Fruit fly (Drosophila melanogaster) whole organism, wandering third instar larva: ENCODE results near the gene CG13386.

Source experiments
- Abd-B ChIP-seq: fragments of >200 bp; optimal IDR thresholded peaks from 2 replicates; lab custom pipeline; 2017; ENCODE audit warnings: missing biosample characterization, missing genetic modification characterization
- CG32264 ChIP-seq: fragments of 200-800 bp; sonication (Bioruptor generic); optimal IDR thresholded peaks from 2 replicates; lab custom pipeline; 2016; ENCODE audit warnings: missing biosample characterization, missing genetic modification characterization
- CG9705 ChIP-seq: fragments of 200-800 bp; sonication (Bioruptor generic); optimal IDR thresholded peaks from 2 replicates; lab custom pipeline; 2018; ENCODE audit warnings: missing biosample characterization, mild to moderate bottlenecking, missing genetic modification characterization
- CrebA ChIP-seq: fragments of 200-800 bp; sonication (Bioruptor generic); optimal IDR thresholded peaks from 2 replicates; lab custom pipeline; 2016; ENCODE audit warnings: missing biosample characterization, mild to moderate bottlenecking, missing genetic modification characterization, borderline replicate concordance
- Dfd ChIP-seq: fragments of >200 bp; optimal IDR thresholded peaks from 2 replicates; lab custom pipeline; 2017; ENCODE audit warnings: missing biosample characterization, missing genetic modification characterization
- Dif ChIP-seq: fragments of 200-275, 200-300 bp; sonication (Bioruptor generic); optimal IDR thresholded peaks from 2 replicates; lab custom pipeline; 2018; ENCODE audit warnings: missing biosample characterization, missing genetic modification characterization; ENCODE audit not compliant: partially characterized antibody
- GATAd ChIP-seq: sonication (Bioruptor generic); optimal IDR thresholded peaks from 2 replicates; lab custom pipeline; 2016; ENCODE audit warnings: missing biosample characterization, missing genetic modification characterization
- HLH106 ChIP-seq: fragments of 200-800 bp; optimal IDR thresholded peaks from 3 replicates; lab custom pipeline; 2019; ENCODE audit warnings: missing biosample characterization, mild to moderate bottlenecking, missing genetic modification characterization, moderate library complexity
- Hnf4 ChIP-seq: fragments of 200-800 bp; sonication (Bioruptor generic); optimal IDR thresholded peaks from 2 replicates; lab custom pipeline; 2016; ENCODE audit warnings: missing biosample characterization, mild to moderate bottlenecking, missing genetic modification characterization
- Hr78 ChIP-seq: fragments of >200 bp; optimal IDR thresholded peaks from 2 replicates; lab custom pipeline; 2017; ENCODE audit warnings: missing biosample characterization, missing genetic modification characterization
- Hr83 ChIP-seq: fragments of 200-300 bp; sonication (Bioruptor generic); optimal IDR thresholded peaks from 2 replicates; lab custom pipeline; 2016; ENCODE audit warnings: missing biosample characterization, mild to moderate bottlenecking, missing genetic modification characterization, moderate library complexity; ENCODE audit not compliant: poor library complexity, severe bottlenecking
- Jra ChIP-seq: sonication (Bioruptor generic); optimal IDR thresholded peaks from 2 replicates; lab custom pipeline; 2016; ENCODE audit warnings: missing biosample characterization, missing genetic modification characterization
- Mio ChIP-seq: sonication (Bioruptor generic); optimal IDR thresholded peaks from 2 replicates; lab custom pipeline; 2016; ENCODE audit warnings: missing biosample characterization, missing genetic modification characterization
- Myc ChIP-seq: fragments of >200 bp; optimal IDR thresholded peaks from 2 replicates; lab custom pipeline; 2017
- N ChIP-seq: fragments of >200 bp; optimal IDR thresholded peaks from 2 replicates; lab custom pipeline; 2018; ENCODE audit warnings: missing biosample characterization, missing external identifiers, missing genetic modification characterization
- OdsH ChIP-seq: fragments of 200-800 bp; sonication (Bioruptor generic); optimal IDR thresholded peaks from 2 replicates; lab custom pipeline; 2016; ENCODE audit warnings: missing biosample characterization, mild to moderate bottlenecking, missing genetic modification characterization
- Rel ChIP-seq, 2 experiments: fragments of 200-800 bp; sonication (Bioruptor generic) in 1 of 2; optimal IDR thresholded peaks; 2 replicates in 1 of 2; 3 replicates in 1 of 2; lab custom pipeline; 2016 to 2019; ENCODE audit warnings: mild to moderate bottlenecking in 2 of 2, missing biosample characterization in 2 of 2, missing genetic modification characterization in 2 of 2, moderate library complexity in 1 of 2
- Sp1 ChIP-seq: fragments of 200-800 bp; sonication (Bioruptor generic); optimal IDR thresholded peaks from 3 replicates; lab custom pipeline; 2019; ENCODE audit warnings: missing biosample characterization, mild to moderate bottlenecking, missing genetic modification characterization, moderate library complexity
- Vsx2 ChIP-seq: fragments of 200-300, 225-300 bp; sonication (Bioruptor generic); optimal IDR thresholded peaks from 2 replicates; lab custom pipeline; 2018; ENCODE audit warnings: missing biosample characterization, missing genetic modification characterization; ENCODE audit not compliant: partially characterized antibody
- br ChIP-seq: fragments of 200-800 bp; sonication (Bioruptor generic); optimal IDR thresholded peaks from 2 replicates; lab custom pipeline; 2016; ENCODE audit warnings: missing biosample characterization, missing genetic modification characterization
- brk ChIP-seq: fragments of 200-800 bp; sonication (Bioruptor generic); optimal IDR thresholded peaks from 2 replicates; lab custom pipeline; 2016; ENCODE audit warnings: missing biosample characterization, mild to moderate bottlenecking, missing genetic modification characterization
- dl ChIP-seq, 2 experiments: fragments of 175-275, 200-275 bp in 1 of 2; fragments of 200-275 bp in 1 of 2; sonication (Bioruptor generic); optimal IDR thresholded peaks; lab custom pipeline; 2018; ENCODE audit warnings: mild to moderate bottlenecking in 2 of 2, missing biosample characterization in 2 of 2, missing genetic modification characterization in 2 of 2, moderate library complexity in 2 of 2; ENCODE audit not compliant: partially characterized antibody in 2 of 2, insufficient read depth in 1 of 2
- dmrt93B ChIP-seq: fragments of 200-800 bp; sonication (Bioruptor generic); optimal IDR thresholded peaks from 2 replicates; lab custom pipeline; 2018; ENCODE audit warnings: missing biosample characterization, mild to moderate bottlenecking, missing genetic modification characterization
- dsf ChIP-seq: sonication (Bioruptor generic); optimal IDR thresholded peaks from 2 replicates; lab custom pipeline; 2016; ENCODE audit warnings: missing biosample characterization, missing genetic modification characterization, borderline replicate concordance
- ey ChIP-seq: fragments of 200-800 bp; sonication (Bioruptor generic); optimal IDR thresholded peaks from 2 replicates; lab custom pipeline; 2016; ENCODE audit warnings: missing biosample characterization, missing genetic modification characterization
- foxo ChIP-seq, 2 experiments: fragments of 200-800 bp; sonication (Bioruptor generic); optimal IDR thresholded peaks; 2 replicates in 1 of 2; 3 replicates in 1 of 2; lab custom pipeline; 2016 to 2017; ENCODE audit warnings: missing biosample characterization in 2 of 2, missing genetic modification characterization in 2 of 2
- fru ChIP-seq: fragments of 200-800 bp; sonication (Bioruptor generic); optimal IDR thresholded peaks from 3 replicates; lab custom pipeline; 2016; ENCODE audit warnings: missing biosample characterization, mild to moderate bottlenecking, missing genetic modification characterization
- h ChIP-seq: fragments of 200-800 bp; sonication (Bioruptor generic); optimal IDR thresholded peaks from 3 replicates; lab custom pipeline; 2016; ENCODE audit warnings: missing biosample characterization, mild to moderate bottlenecking, missing genetic modification characterization
- jim ChIP-seq: fragments of 175-275, 200-325 bp; sonication (Bioruptor generic); optimal IDR thresholded peaks from 2 replicates; lab custom pipeline; 2016; ENCODE audit warnings: missing biosample characterization, mild to moderate bottlenecking, missing genetic modification characterization
- lola ChIP-seq: fragments of >200 bp; optimal IDR thresholded peaks from 2 replicates; lab custom pipeline; 2017; ENCODE audit warnings: missing biosample characterization, missing genetic modification characterization
- pan ChIP-seq: fragments of >200 bp; optimal IDR thresholded peaks from 2 replicates; lab custom pipeline; 2017
- psq ChIP-seq: fragments of 200-800 bp; sonication (Bioruptor generic); optimal IDR thresholded peaks from 3 replicates; lab custom pipeline; 2017; ENCODE audit warnings: missing biosample characterization, mild to moderate bottlenecking, missing genetic modification characterization, moderate library complexity
- rgr ChIP-seq: fragments of 200-800 bp; sonication (Bioruptor generic); optimal IDR thresholded peaks from 3 replicates; lab custom pipeline; 2016; ENCODE audit warnings: missing biosample characterization, mild to moderate bottlenecking, missing genetic modification characterization
- sage ChIP-seq: fragments of 200-800 bp; sonication (Bioruptor generic); optimal IDR thresholded peaks from 2 replicates; lab custom pipeline; 2016; ENCODE audit warnings: missing biosample characterization, mild to moderate bottlenecking, missing genetic modification characterization
- sv ChIP-seq: fragments of 200-800 bp; sonication (Bioruptor generic); optimal IDR thresholded peaks from 3 replicates; lab custom pipeline; 2016; ENCODE audit warnings: missing biosample characterization, missing genetic modification characterization
- tai ChIP-seq: sonication (Bioruptor generic); optimal IDR thresholded peaks from 2 replicates; lab custom pipeline; 2016; ENCODE audit warnings: missing biosample characterization, missing genetic modification characterization
- usp ChIP-seq: fragments of >200 bp; optimal IDR thresholded peaks from 2 replicates; lab custom pipeline; 2017; ENCODE audit warnings: missing biosample characterization, missing genetic modification characterization
- woc ChIP-seq: sonication (Bioruptor generic); optimal IDR thresholded peaks from 2 replicates; lab custom pipeline; 2016; ENCODE audit warnings: missing biosample characterization, mild to moderate bottlenecking, missing genetic modification characterization

CG13386 gene

DNA sequence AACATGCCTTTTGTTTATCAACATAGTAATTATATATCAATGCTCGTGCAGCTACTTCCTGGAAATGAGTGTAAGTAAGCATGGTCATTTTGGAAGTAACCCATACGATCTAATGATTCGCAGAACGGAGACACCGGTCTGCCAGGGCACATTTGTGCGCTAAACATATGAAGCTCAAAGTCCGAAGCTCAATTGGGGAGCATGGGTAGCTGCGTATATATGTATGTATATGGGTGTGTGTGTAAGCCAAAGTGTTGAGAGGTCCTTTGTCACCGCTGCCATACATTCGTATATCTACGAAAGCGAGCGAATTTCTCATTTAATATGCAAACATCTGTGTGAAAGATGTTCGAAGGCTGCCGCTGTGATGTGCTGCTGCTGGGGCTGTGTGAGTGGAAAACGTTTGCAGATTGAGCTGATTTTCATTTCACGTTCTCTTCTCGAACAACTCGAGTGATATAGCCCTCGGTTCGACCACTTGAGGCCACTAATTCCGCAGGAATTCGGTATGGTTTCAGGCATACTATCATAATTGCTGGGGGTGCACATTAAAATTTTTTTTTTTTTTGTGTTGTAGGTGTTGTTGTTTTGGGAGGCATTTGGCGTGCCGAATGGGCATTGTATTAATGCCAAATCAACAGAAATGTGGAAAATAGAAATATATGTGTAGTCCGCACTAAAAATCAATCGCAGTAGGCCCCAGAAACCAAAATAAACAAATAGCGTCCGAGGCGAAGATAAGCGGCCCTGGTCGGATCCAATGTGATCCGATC lies 19.5 kb downstream of the CG13386 start:
- no peak for TF ChIP-seq br
- TF ChIP-seq Rel (GFP tag; optimal IDR thresholded peaks at IDR 0.05; lab: Kevin White, UChicago), result no peak
- TF ChIP-seq Rel (tag; optimal IDR thresholded peaks at IDR 0.05; lab: Kevin White, UChicago), result no peak
- TF ChIP-seq h (GFP tag; lab: Kevin White, UChicago), result no peak
- no peak for TF ChIP-seq woc (GFP tag; lab: Kevin White, UChicago)
- TF ChIP-seq Hr78 (GFP tag; lab: Kevin White, UChicago), result no peak
- no peak for TF ChIP-seq CrebA
- no peak for TF ChIP-seq Dif (GFP tag; lab: Kevin White, UChicago)
- TF ChIP-seq dmrt93B (GFP tag; lab: Kevin White, UChicago), result no peak
- no peak for TF ChIP-seq dsf (GFP tag; lab: Kevin White, UChicago)
- no peak for TF ChIP-seq ey (GFP tag; lab: Kevin White, UChicago)
- TF ChIP-seq rgr, result no peak
- no peak for TF ChIP-seq CG9705 (GFP tag; lab: Kevin White, UChicago)
- TF ChIP-seq Hnf4 (GFP tag; lab: Kevin White, UChicago), result no peak
- no peak for TF ChIP-seq Sp1 (GFP tag; lab: Kevin White, UChicago)
- TF ChIP-seq OdsH (GFP tag; lab: Kevin White, UChicago), result no peak
- TF ChIP-seq lola (GFP tag; lab: Kevin White, UChicago), result no peak
- no peak for TF ChIP-seq brk (GFP tag; lab: Kevin White, UChicago)

DNA sequence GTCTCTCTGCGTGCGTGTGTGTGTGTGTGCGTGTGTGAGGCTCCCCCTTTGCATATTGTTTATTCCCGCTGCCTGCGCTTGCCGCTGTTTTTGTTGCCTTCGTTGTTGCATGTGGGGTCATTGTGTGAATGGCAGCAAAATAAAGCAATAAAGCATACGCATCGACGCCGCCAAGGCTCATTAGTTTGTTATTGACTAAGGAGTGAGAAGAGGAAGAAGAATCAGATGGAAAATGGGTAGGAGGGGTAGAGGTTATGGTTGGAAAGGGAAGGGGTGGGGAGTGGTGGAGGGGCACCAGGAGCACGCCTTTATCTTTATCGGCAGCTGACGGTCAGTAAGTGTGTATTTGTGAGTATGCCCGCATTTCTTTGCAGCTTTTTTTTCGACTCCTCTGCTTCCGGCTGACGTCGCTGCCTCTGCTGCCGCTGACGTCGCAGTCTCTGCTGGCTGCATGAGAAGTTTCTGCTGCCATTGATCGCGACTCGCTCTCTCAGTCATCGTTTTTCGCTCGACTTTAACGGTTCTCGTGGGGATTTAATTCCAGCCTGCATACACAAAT lies 20.6 kb downstream of the CG13386 start:
- TF ChIP-seq brk (GFP tag; lab: Kevin White, UChicago) (no peak), Hr78 (GFP tag; lab: Kevin White, UChicago) (no peak), foxo (GFP tag; optimal IDR thresholded peaks at IDR 0.05; lab: Kevin White, UChicago) (no peak), rgr (no peak), dl (GFP tag; optimal IDR thresholded peaks at IDR 0.05; lab: Kevin White, UChicago; ENCODE audit: insufficient read depth in 1 of 2, partially characterized antibody in 2 of 2) (peak in 1 of 2 experiments; percentile 24), Jra (GFP tag; lab: Kevin White, UChicago) (no peak), jim (GFP tag; lab: Kevin White, UChicago) (no peak), woc (GFP tag; lab: Kevin White, UChicago) (no peak), HLH106 (tag; lab: Kevin White, UChicago) (no peak), tai (GFP tag; lab: Kevin White, UChicago) (no peak), Myc (lab: Kevin White, UChicago) (no peak), Mio (GFP tag; lab: Kevin White, UChicago) (no peak), CG9705 (GFP tag; lab: Kevin White, UChicago) (no peak), usp (GFP tag; lab: Kevin White, UChicago) (no peak), Dfd (GFP tag; lab: Kevin White, UChicago) (peak; percentile 21), N (GFP tag; lab: Kevin White, UChicago) (no peak), lola (GFP tag; lab: Kevin White, UChicago) (no peak), sv (GFP tag; lab: Kevin White, UChicago) (no peak), sage (no peak), CG32264 (GFP tag; lab: Kevin White, UChicago) (no peak), Dif (GFP tag; lab: Kevin White, UChicago) (no peak), h (GFP tag; lab: Kevin White, UChicago) (no peak), Sp1 (GFP tag; lab: Kevin White, UChicago) (peak; percentile 27), Abd-B (GFP tag; lab: Kevin White, UChicago) (no peak), fru (GFP tag; lab: Kevin White, UChicago) (no peak), CrebA (no peak), psq (peak; percentile 85), GATAd (GFP tag; lab: Kevin White, UChicago) (no peak), ey (GFP tag; lab: Kevin White, UChicago) (no peak), Hnf4 (GFP tag; lab: Kevin White, UChicago) (no peak), pan (lab: Kevin White, UChicago) (no peak), dsf (GFP tag; lab: Kevin White, UChicago) (no peak), OdsH (GFP tag; lab: Kevin White, UChicago) (no peak), Rel (GFP tag; optimal IDR thresholded peaks at IDR 0.05; lab: Kevin White, UChicago) (no peak), Rel (tag; optimal IDR thresholded peaks at IDR 0.05; lab: Kevin White, UChicago) (peak; percentile 89), Vsx2 (GFP tag; lab: Kevin White, UChicago) (no peak), br (no peak), Hr83 (GFP tag; lab: Kevin White, UChicago) (no peak), dmrt93B (GFP tag; lab: Kevin White, UChicago) (no peak)
